In genomic region chr3R:16442937-16443336, dm6 we compare ENCODE assay signal across 1 fruit fly cellular context.
TF ChIP-seq lines count a peak whose summit lies in the region.

Ttc1 (minus strand) TSS chr3R:16443007.
CG14882 (plus strand) TSS chr3R:16443207.

TF ChIP-seq in whole organism, embryonic, 481 proteins besides CTCF, POLR2A, EP300 and RAD21 (continued from another document):
- no peak for TF ChIP-seq CG31388 (GFP tag; optimal IDR thresholded peaks at IDR 0.05; lab: Kevin White, UChicago)
- peak; percentile 87 for TF ChIP-seq HLH54F (GFP tag; optimal IDR thresholded peaks at IDR 0.05; lab: Kevin White, UChicago)
- TF ChIP-seq lilli (GFP tag; optimal IDR thresholded peaks at IDR 0.05; lab: Kevin White, UChicago), result peak; percentile 94
- peak; percentile 30; the same call in 1 of the 2 replicates for TF ChIP-seq nerfin-2 (GFP tag; IDR thresholded peaks at IDR 0.05; lab: Robert Waterston, UW; ENCODE audit: partially characterized antibody)
- TF ChIP-seq org-1 (GFP tag; optimal IDR thresholded peaks at IDR 0.05; lab: Kevin White, UChicago), result no peak
- peak; percentile 44 for TF ChIP-seq Spps (tag; optimal IDR thresholded peaks at IDR 0.05; lab: Kevin White, UChicago)
- peak; percentile 77 for TF ChIP-seq Xrp1 (GFP tag; IDR thresholded peaks at IDR 0.05; lab: Robert Waterston, UW)
- peak; percentile 24 for TF ChIP-seq CG7987 (GFP tag; optimal IDR thresholded peaks at IDR 0.05; lab: Kevin White, UChicago)
- TF ChIP-seq kay (GFP tag; optimal IDR thresholded peaks at IDR 0.05; lab: Kevin White, UChicago), result peak; percentile 77
- peak; percentile 66 for TF ChIP-seq croc (GFP tag; conservative IDR thresholded peaks at IDR 0.05; lab: Robert Waterston, UW)
- TF ChIP-seq CG18764 (GFP tag; optimal IDR thresholded peaks at IDR 0.05; lab: Kevin White, UChicago), result peak; percentile 71
- 0 out of 3 replicates have a peak, but pooled peaks have one; percentile 24 for TF ChIP-seq Doc3 (GFP tag; IDR thresholded peaks at IDR 0.05; lab: Robert Waterston, UW; ENCODE audit: partially characterized antibody)
- peak; percentile 76 for TF ChIP-seq CG8089 (GFP tag; optimal IDR thresholded peaks at IDR 0.05; lab: Kevin White, UChicago)
- TF ChIP-seq gsb-n (tag; optimal IDR thresholded peaks at IDR 0.05; lab: Kevin White, UChicago), result peak; percentile 74
- peak; percentile 63 for TF ChIP-seq CG2875 (GFP tag; optimal IDR thresholded peaks at IDR 0.05; lab: Kevin White, UChicago)
- peak; percentile 69 for TF ChIP-seq CG4617 (GFP tag; optimal IDR thresholded peaks at IDR 0.05; lab: Kevin White, UChicago; ENCODE audit: borderline replicate concordance)
- TF ChIP-seq sens (GFP tag; lab: Kevin White, UChicago), result peak; percentile 98
- TF ChIP-seq CG13624 (GFP tag; optimal IDR thresholded peaks at IDR 0.05; lab: Kevin White, UChicago), result peak; percentile 93
- TF ChIP-seq CG13287 (GFP tag; IDR thresholded peaks at IDR 0.05; lab: Robert Waterston, UW; ENCODE audit: partially characterized antibody), result peak; percentile 71
- TF ChIP-seq CkIIα-i1 (GFP tag; IDR thresholded peaks at IDR 0.05; lab: Robert Waterston, UW), result no peak
- no peak for TF ChIP-seq pfk (GFP tag; optimal IDR thresholded peaks at IDR 0.05; lab: Kevin White, UChicago)
- no peak for TF ChIP-seq Sox102F (GFP tag; optimal IDR thresholded peaks at IDR 0.05; lab: Kevin White, UChicago)
- TF ChIP-seq CG7556 (GFP tag; optimal IDR thresholded peaks at IDR 0.05; lab: Kevin White, UChicago), result peak; percentile 83
- TF ChIP-seq Mes4 (GFP tag; optimal IDR thresholded peaks at IDR 0.05; lab: Kevin White, UChicago), result peak; percentile 77
- peak; percentile 55 for TF ChIP-seq luna (GFP tag; optimal IDR thresholded peaks at IDR 0.05; lab: Kevin White, UChicago)
- peak; percentile 57 for TF ChIP-seq ftz-f1 (GFP tag; optimal IDR thresholded peaks at IDR 0.05; lab: Kevin White, UChicago)
- no peak for TF ChIP-seq CG17568 (GFP tag; optimal IDR thresholded peaks at IDR 0.05; lab: Kevin White, UChicago)
- TF ChIP-seq Six4 (GFP tag; optimal IDR thresholded peaks at IDR 0.05; lab: Kevin White, UChicago), result peak; percentile 74
- no peak for TF ChIP-seq Hr78 (GFP tag; optimal IDR thresholded peaks at IDR 0.05; lab: Kevin White, UChicago)
- peak; percentile 51 for TF ChIP-seq fd96Cb (tag; optimal IDR thresholded peaks at IDR 0.05; lab: Kevin White, UChicago)
- no peak; the same call in 1 of the 2 replicates for TF ChIP-seq CG14667 (GFP tag; IDR thresholded peaks at IDR 0.05; lab: Robert Waterston, UW)
- peak; percentile 85 for TF ChIP-seq ind (GFP tag; optimal IDR thresholded peaks at IDR 0.05; lab: Kevin White, UChicago)
- no peak for TF ChIP-seq CG2129 (GFP tag; IDR thresholded peaks at IDR 0.05; lab: Robert Waterston, UW; ENCODE audit: partially characterized antibody)
- no peak for TF ChIP-seq usp (GFP tag; optimal IDR thresholded peaks at IDR 0.05; lab: Kevin White, UChicago)
- peak; percentile 63 for TF ChIP-seq Fer2 (tag; optimal IDR thresholded peaks at IDR 0.05; lab: Kevin White, UChicago)
- TF ChIP-seq GATAe (GFP tag; conservative IDR thresholded peaks at IDR 0.05; lab: Robert Waterston, UW), result no peak; the same call in 1 of the 2 replicates
- peak; percentile 88 for TF ChIP-seq zfh2 (GFP tag; optimal IDR thresholded peaks at IDR 0.05; lab: Kevin White, UChicago)
- TF ChIP-seq sima (GFP tag; optimal IDR thresholded peaks at IDR 0.05; lab: Kevin White, UChicago), result peak; percentile 32
- peak; percentile 84 for TF ChIP-seq CG17829 (tag; optimal IDR thresholded peaks at IDR 0.05; lab: Kevin White, UChicago)
- TF ChIP-seq CG15073 (GFP tag; optimal IDR thresholded peaks at IDR 0.05; lab: Kevin White, UChicago), result no peak
- no peak for TF ChIP-seq CG15011 (GFP tag; optimal IDR thresholded peaks at IDR 0.05; lab: Kevin White, UChicago)
- peak; percentile 48 for TF ChIP-seq da (GFP tag; optimal IDR thresholded peaks at IDR 0.05; lab: Kevin White, UChicago)
